Fruit fly (Drosophila melanogaster) whole organism, prepupa: ENCODE results near the gene RhoU.

Experiments
- Blimp-1 ChIP-seq: fragments of 200-800 bp; sonication (Bioruptor generic); optimal IDR thresholded peaks from 3 replicates; lab custom pipeline; 2017; ENCODE audit warnings: missing biosample characterization, missing genetic modification characterization, mild to moderate bottlenecking, moderate library complexity, missing genetic modification reagents
- CG10631 ChIP-seq: fragments of 200-800 bp; sonication (Bioruptor generic); optimal IDR thresholded peaks from 2 replicates; lab custom pipeline; 2016; ENCODE audit warnings: missing biosample characterization, missing genetic modification characterization
- CG10669 ChIP-seq: fragments of 200-800 bp; sonication (Bioruptor generic); optimal IDR thresholded peaks from 3 replicates; lab custom pipeline; 2018; ENCODE audit warnings: missing biosample characterization, mild to moderate bottlenecking, missing genetic modification characterization, moderate library complexity
- CG11294 ChIP-seq: fragments of 200-800 bp; sonication (Bioruptor generic); IDR thresholded peaks from 2 replicates; pipeline ENCODE4 v1.3.6; 2022; ENCODE audit warnings: missing biosample characterization, missing genetic modification characterization
- CG11762 ChIP-seq: fragments of 200-800 bp; sonication (Bioruptor generic); optimal IDR thresholded peaks from 3 replicates; lab custom pipeline; 2016; ENCODE audit warnings: missing biosample characterization, missing genetic modification characterization; ENCODE audit not compliant: insufficient read depth
- CG11902 ChIP-seq: fragments of 200-800 bp; sonication (Bioruptor generic); optimal IDR thresholded peaks from 3 replicates; lab custom pipeline; 2016; ENCODE audit warnings: missing biosample characterization, missing genetic modification characterization
- CG15336 ChIP-seq: fragments of 200-800 bp; sonication (Bioruptor generic); IDR thresholded peaks from 2 replicates; pipeline ENCODE4 v1.3.6; 2022; ENCODE audit warnings: missing biosample characterization, missing genetic modification characterization
- CG1621 ChIP-seq: fragments of 200-800 bp; sonication (Bioruptor generic); optimal IDR thresholded peaks from 3 replicates; lab custom pipeline; 2018; ENCODE audit warnings: missing biosample characterization, mild to moderate bottlenecking, missing genetic modification characterization
- CG16779 ChIP-seq: fragments of 200-800 bp; sonication (Bioruptor generic); optimal IDR thresholded peaks from 3 replicates; lab custom pipeline; 2017; ENCODE audit warnings: missing biosample characterization, mild to moderate bottlenecking, missing genetic modification characterization
- CG3032 ChIP-seq: fragments of 200-800 bp; optimal IDR thresholded peaks from 2 replicates; lab custom pipeline; 2019; ENCODE audit warnings: missing biosample characterization, mild to moderate bottlenecking, missing genetic modification characterization, moderate library complexity
- CG31627 ChIP-seq: fragments of 200-800 bp; sonication (Bioruptor generic); optimal IDR thresholded peaks from 3 replicates; lab custom pipeline; 2016; ENCODE audit warnings: missing biosample characterization, missing genetic modification characterization
- CG34406 ChIP-seq: fragments of 200-800 bp; sonication (Bioruptor generic); optimal IDR thresholded peaks from 3 replicates; lab custom pipeline; 2016; ENCODE audit warnings: missing biosample characterization, missing genetic modification characterization
- CG3919 ChIP-seq: fragments of 200-800 bp; sonication (Bioruptor generic); optimal IDR thresholded peaks from 3 replicates; lab custom pipeline; 2016; ENCODE audit warnings: missing biosample characterization, missing genetic modification characterization
- CG4318 ChIP-seq: fragments of 200-800 bp; sonication (Bioruptor generic); optimal IDR thresholded peaks from 3 replicates; lab custom pipeline; 2017; ENCODE audit warnings: missing biosample characterization, mild to moderate bottlenecking, missing genetic modification characterization
- CG6163 ChIP-seq: fragments of 200-800 bp; sonication (Bioruptor generic); IDR thresholded peaks from 3 replicates; pipeline ENCODE4 v1.3.6; 2022; ENCODE audit warnings: missing biosample characterization, missing genetic modification characterization
- CG6792 ChIP-seq: fragments of 200-800 bp; sonication (Bioruptor generic); optimal IDR thresholded peaks from 3 replicates; lab custom pipeline; 2016; ENCODE audit warnings: missing biosample characterization, missing genetic modification characterization
- CG6808 ChIP-seq: fragments of 200-800 bp; sonication (Bioruptor generic); optimal IDR thresholded peaks from 3 replicates; lab custom pipeline; 2017; ENCODE audit warnings: missing biosample characterization, missing genetic modification characterization, mild to moderate bottlenecking, moderate library complexity, missing genetic modification reagents
- CG6854 ChIP-seq: fragments of 200-800 bp; sonication (Bioruptor generic); optimal IDR thresholded peaks from 2 replicates; lab custom pipeline; 2017; ENCODE audit warnings: missing biosample characterization, mild to moderate bottlenecking, missing genetic modification characterization
- CG7368 ChIP-seq: fragments of 200-800 bp; sonication (Bioruptor generic); optimal IDR thresholded peaks from 3 replicates; lab custom pipeline; 2016; ENCODE audit warnings: missing biosample characterization, missing genetic modification characterization
- CG8119 ChIP-seq: fragments of 200-800 bp; sonication (Bioruptor generic); IDR thresholded peaks from 3 replicates; pipeline ENCODE4 v1.3.6; 2022; ENCODE audit warnings: missing biosample characterization, missing genetic modification characterization
- CG8319 ChIP-seq: fragments of 200-800 bp; sonication (Bioruptor generic); optimal IDR thresholded peaks from 3 replicates; lab custom pipeline; 2016; ENCODE audit warnings: missing biosample characterization, missing genetic modification characterization
- CG8632 ChIP-seq: fragments of 200-800 bp; sonication (Bioruptor generic); optimal IDR thresholded peaks from 3 replicates; lab custom pipeline; 2016; ENCODE audit warnings: missing biosample characterization, missing genetic modification characterization
- Eip75B ChIP-seq: fragments of 200-800 bp; sonication (Bioruptor generic); optimal IDR thresholded peaks from 3 replicates; lab custom pipeline; 2016; ENCODE audit warnings: missing biosample characterization, missing genetic modification characterization
- Eip78C ChIP-seq: fragments of 200-800 bp; sonication (Bioruptor generic); peaks from one replicate; lab custom pipeline; 2016; ENCODE audit warnings: missing biosample characterization, missing genetic modification characterization
- Eip93F ChIP-seq: fragments of 200-800 bp; sonication (Bioruptor generic); optimal IDR thresholded peaks from 2 replicates; lab custom pipeline; 2016; ENCODE audit warnings: missing biosample characterization, mild to moderate bottlenecking, missing genetic modification characterization
- Ets21C ChIP-seq: fragments of 200-800 bp; sonication (Bioruptor generic); optimal IDR thresholded peaks from 3 replicates; lab custom pipeline; 2016; ENCODE audit warnings: missing biosample characterization, missing genetic modification characterization
- Ets96B ChIP-seq: fragments of 200-800 bp; optimal IDR thresholded peaks from 2 replicates; lab custom pipeline; 2019; ENCODE audit warnings: missing biosample characterization, mild to moderate bottlenecking, missing genetic modification characterization, moderate library complexity
- Gug ChIP-seq: fragments of 200-800 bp; sonication (Bioruptor generic); IDR thresholded peaks from 2 replicates; pipeline ENCODE4 v1.3.6; 2022; ENCODE audit warnings: missing biosample characterization, missing genetic modification characterization
- Hr38 ChIP-seq: sonication (Bioruptor generic); optimal IDR thresholded peaks from 2 replicates; lab custom pipeline; 2016; ENCODE audit warnings: missing biosample characterization, missing genetic modification characterization
- Hr39 ChIP-seq: fragments of 200-800 bp; sonication (Bioruptor generic); optimal IDR thresholded peaks from 2 replicates; lab custom pipeline; 2016; ENCODE audit warnings: missing biosample characterization, missing genetic modification characterization
- Lpt ChIP-seq: fragments of 200-800 bp; sonication (Bioruptor generic); optimal IDR thresholded peaks from 3 replicates; lab custom pipeline; 2016; ENCODE audit warnings: missing biosample characterization, missing genetic modification characterization
- Met ChIP-seq: fragments of 200-800 bp; sonication (Bioruptor generic); optimal IDR thresholded peaks from 3 replicates; lab custom pipeline; 2016; ENCODE audit warnings: missing biosample characterization, missing genetic modification characterization
- Smox ChIP-seq: fragments of 200-800 bp; sonication (Bioruptor generic); optimal IDR thresholded peaks from 3 replicates; lab custom pipeline; 2016; ENCODE audit warnings: missing biosample characterization, missing genetic modification characterization
- Sox102F ChIP-seq: fragments of 200-800 bp; sonication (Bioruptor generic); optimal IDR thresholded peaks from 2 replicates; lab custom pipeline; 2016; ENCODE audit warnings: missing biosample characterization, mild to moderate bottlenecking, missing genetic modification characterization
- Sox14 ChIP-seq: fragments of 200-800 bp; sonication (Bioruptor generic); optimal IDR thresholded peaks from 3 replicates; lab custom pipeline; 2016; ENCODE audit warnings: missing biosample characterization, missing genetic modification characterization
- Sox15 ChIP-seq: fragments of 200-800 bp; sonication (Bioruptor generic); optimal IDR thresholded peaks from 3 replicates; lab custom pipeline; 2016; ENCODE audit warnings: missing biosample characterization, missing genetic modification characterization
- achi ChIP-seq: fragments of 200-800 bp; sonication (Bioruptor generic); optimal IDR thresholded peaks from 3 replicates; lab custom pipeline; 2016; ENCODE audit warnings: missing biosample characterization, missing genetic modification characterization
- acj6 ChIP-seq: fragments of 200-800 bp; sonication (Bioruptor generic); optimal IDR thresholded peaks from 3 replicates; lab custom pipeline; 2016; ENCODE audit warnings: missing biosample characterization, missing genetic modification characterization
- cyc ChIP-seq: fragments of 200-800 bp; sonication (Bioruptor generic); optimal IDR thresholded peaks from 3 replicates; lab custom pipeline; 2016; ENCODE audit warnings: missing biosample characterization, missing genetic modification characterization
- dac ChIP-seq: fragments of 200-800 bp; sonication (Bioruptor generic); optimal IDR thresholded peaks from 2 replicates; lab custom pipeline; 2017; ENCODE audit warnings: missing biosample characterization, mild to moderate bottlenecking, missing genetic modification characterization
- dsx ChIP-seq: fragments of 200-800 bp; optimal IDR thresholded peaks from 3 replicates; lab custom pipeline; 2019; ENCODE audit warnings: missing biosample characterization, mild to moderate bottlenecking, missing genetic modification characterization, moderate library complexity; ENCODE audit not compliant: poor library complexity, severe bottlenecking
- esn ChIP-seq: fragments of 200-800 bp; sonication (Bioruptor generic); optimal IDR thresholded peaks from 2 replicates; lab custom pipeline; 2016; ENCODE audit warnings: missing biosample characterization, mild to moderate bottlenecking, missing genetic modification characterization, moderate library complexity
- fd85E ChIP-seq: fragments of 200-800 bp; sonication (Bioruptor generic); optimal IDR thresholded peaks from 3 replicates; lab custom pipeline; 2016; ENCODE audit warnings: missing biosample characterization, missing genetic modification characterization
- fkh ChIP-seq: fragments of 200-800 bp; sonication (Bioruptor generic); optimal IDR thresholded peaks from 3 replicates; lab custom pipeline; 2017; ENCODE audit warnings: missing biosample characterization, mild to moderate bottlenecking, missing genetic modification characterization, moderate library complexity
- lz ChIP-seq: fragments of 200-800 bp; sonication (Bioruptor generic); optimal IDR thresholded peaks from 3 replicates; lab custom pipeline; 2016; ENCODE audit warnings: missing biosample characterization, missing genetic modification characterization
- net ChIP-seq: fragments of 200-800 bp; sonication (Bioruptor generic); optimal IDR thresholded peaks from 3 replicates; lab custom pipeline; 2016; ENCODE audit warnings: missing biosample characterization, missing genetic modification characterization
- pdm3 ChIP-seq: fragments of 200-800 bp; sonication (Bioruptor generic); optimal IDR thresholded peaks from 3 replicates; lab custom pipeline; 2016; ENCODE audit warnings: missing biosample characterization, missing genetic modification characterization
- spab ChIP-seq: fragments of 200-800 bp; sonication (Bioruptor generic); optimal IDR thresholded peaks from 2 replicates; lab custom pipeline; 2017; ENCODE audit warnings: missing biosample characterization, mild to moderate bottlenecking, missing genetic modification characterization, missing genetic modification reagents
- svp ChIP-seq: fragments of 200-800 bp; sonication (Bioruptor generic); peaks from one replicate; lab custom pipeline; 2016; ENCODE audit warnings: missing biosample characterization, missing genetic modification characterization
- vri ChIP-seq: fragments of 200-800 bp; sonication (Bioruptor generic); optimal IDR thresholded peaks from 3 replicates; lab custom pipeline; 2016; ENCODE audit warnings: missing biosample characterization, mild to moderate bottlenecking, missing genetic modification characterization

Gene RhoU

DNA sequence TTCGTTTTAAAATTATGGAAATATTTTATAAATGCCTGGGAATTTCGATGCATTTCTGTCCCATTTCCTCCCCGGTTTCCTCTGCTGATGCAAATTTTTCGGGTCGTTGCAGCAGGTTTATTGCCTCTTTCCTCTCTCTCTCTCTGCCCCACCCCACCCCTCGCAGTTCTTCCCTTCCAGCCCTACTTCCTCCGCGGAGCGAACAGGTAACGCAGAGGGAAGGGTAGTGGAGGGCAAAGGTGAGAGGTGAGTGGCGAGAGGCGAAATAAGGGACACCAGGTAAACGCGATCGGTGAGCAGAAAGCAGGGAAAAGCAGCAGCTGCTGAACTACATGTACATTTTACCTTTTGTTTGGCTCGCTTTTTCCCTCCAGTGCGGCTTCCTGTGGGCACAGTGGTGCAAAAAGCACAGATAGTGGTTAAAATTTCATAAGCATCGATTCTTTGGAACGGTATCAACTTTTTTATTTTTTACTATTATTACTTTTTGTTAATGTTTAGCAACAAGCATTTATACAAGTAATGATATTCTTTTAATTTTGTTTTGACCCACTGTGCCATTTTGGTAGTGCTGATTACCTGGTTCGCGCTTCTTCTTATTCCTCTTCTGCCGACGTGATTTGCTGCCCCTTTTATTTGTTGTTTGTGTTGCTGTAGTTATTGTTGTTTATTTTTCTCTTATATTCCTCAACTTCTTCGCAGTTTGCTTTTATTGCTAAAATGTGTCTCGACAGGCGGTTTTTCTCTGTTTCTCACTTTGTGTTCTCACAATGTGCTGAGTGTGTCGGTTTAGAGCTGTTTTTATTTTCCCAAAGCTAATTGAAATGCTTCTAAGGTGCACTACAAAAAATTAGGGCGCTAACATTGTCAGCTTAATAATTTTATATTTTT, 1.9 kb downstream of the RhoU start:
- TF ChIP-seq pdm3 (GFP tag; lab: Kevin White, UChicago) (peak; percentile 82), dac (peak; percentile 42), Sox15 (GFP tag; lab: Kevin White, UChicago) (peak; percentile 73), CG6854 (GFP tag; lab: Kevin White, UChicago) (peak; percentile 71), CG31627 (GFP tag; lab: Kevin White, UChicago) (peak; percentile 77), CG6808 (GFP tag; lab: Kevin White, UChicago) (peak; percentile 77), CG3032 (tag; lab: Kevin White, UChicago) (peak; percentile 74), CG11294 (GFP tag; lab: Robert Waterston, UW) (peak; percentile 44; the same call in 1 of the 2 replicates), CG6163 (GFP tag; lab: Robert Waterston, UW) (peak; percentile 69), CG4318 (GFP tag; lab: Kevin White, UChicago) (peak; percentile 39), Sox102F (GFP tag; lab: Kevin White, UChicago) (peak; percentile 86), CG8119 (GFP tag; lab: Robert Waterston, UW) (peak; percentile 80), dsx (peak; percentile 60), CG6792 (GFP tag; lab: Kevin White, UChicago) (peak; percentile 86), fd85E (peak; percentile 30), achi (GFP tag; lab: Kevin White, UChicago) (peak; percentile 81), CG15336 (GFP tag; lab: Robert Waterston, UW) (peak; percentile 71), Lpt (peak; percentile 51), Eip93F (GFP tag; lab: Kevin White, UChicago) (peak; percentile 2), Sox14 (GFP tag; lab: Kevin White, UChicago) (peak; percentile 81), lz (GFP tag; lab: Kevin White, UChicago) (peak; percentile 84), esn (GFP tag; lab: Kevin White, UChicago) (peak; percentile 87), CG10669 (GFP tag; lab: Kevin White, UChicago) (peak; percentile 81), acj6 (peak; percentile 76), Gug (GFP tag; lab: Robert Waterston, UW) (0 out of 2 replicates have a peak, but pooled peaks have one; percentile 13), Ets96B (tag; lab: Kevin White, UChicago) (peak; percentile 78), CG8319 (GFP tag; lab: Kevin White, UChicago) (peak; percentile 75), vri (GFP tag; lab: Kevin White, UChicago) (peak; percentile 76), CG16779 (tag; lab: Kevin White, UChicago) (peak; percentile 56), CG7368 (peak; percentile 63), cyc (peak; percentile 67), CG3919 (peak; percentile 78), Eip78C (peak; percentile 96), CG11762 (GFP tag; lab: Kevin White, UChicago) (peak; percentile 67), net (peak; percentile 76), CG34406 (GFP tag; lab: Kevin White, UChicago) (peak; percentile 85), spab (GFP tag; lab: Kevin White, UChicago) (peak; percentile 71), CG1621 (tag; lab: Kevin White, UChicago) (peak; percentile 76), Blimp-1 (GFP tag; lab: Kevin White, UChicago) (peak; percentile 21), Hr38 (GFP tag; lab: Kevin White, UChicago) (no peak), Eip75B (GFP tag; lab: Kevin White, UChicago) (peak; percentile 74), Hr39 (GFP tag; lab: Kevin White, UChicago) (peak; percentile 74), svp (peak; percentile 91), Ets21C (peak; percentile 69), fkh (GFP tag; lab: Kevin White, UChicago) (no peak), Smox (GFP tag; lab: Kevin White, UChicago) (peak; percentile 86), CG11902 (GFP tag; lab: Kevin White, UChicago) (peak; percentile 53), CG10631 (GFP tag; lab: Kevin White, UChicago) (peak; percentile 77), Met (peak; percentile 88), CG8632 (peak; percentile 84)
